Fruit fly (Drosophila melanogaster) whole organism, embryonic: ENCODE measurements around the gene Abca3.
A peak's percentile ranks its signal among the peaks of the same experiment; 100 is the strongest.

ENCODE experiments used
- Atf-2 ChIP-seq: fragments of 200-800 bp; sonication (Bioruptor generic); optimal IDR thresholded peaks from 2 replicates; lab custom pipeline; 2016; ENCODE audit warnings: missing biosample characterization, missing genetic modification characterization
- Bgb ChIP-seq: fragments of 200-800 bp; sonication (Bioruptor generic); IDR thresholded peaks from 2 replicates; pipeline ENCODE4 v1.3.6; 2022; ENCODE audit warnings: missing biosample characterization, missing genetic modification characterization; ENCODE audit not compliant: partially characterized antibody
- CG10431 ChIP-seq: fragments of 200-800 bp; sonication (Bioruptor generic); optimal IDR thresholded peaks from 3 replicates; lab custom pipeline; 2018; ENCODE audit warnings: missing biosample characterization, mild to moderate bottlenecking, missing genetic modification characterization
- CG11504 ChIP-seq: fragments of 200-800 bp; sonication (Bioruptor generic); optimal IDR thresholded peaks from 3 replicates; lab custom pipeline; 2019; ENCODE audit warnings: missing biosample characterization, mild to moderate bottlenecking, missing genetic modification characterization, moderate library complexity
- CG12659 ChIP-seq: fragments of 200-800 bp; sonication (Bioruptor generic); optimal IDR thresholded peaks from 3 replicates; lab custom pipeline; 2017; ENCODE audit warnings: mild to moderate bottlenecking, missing biosample characterization, missing genetic modification reagents, missing genetic modification characterization
- CG13624 ChIP-seq: fragments of 200-800 bp; sonication (Bioruptor generic); optimal IDR thresholded peaks from 2 replicates; lab custom pipeline; 2016; ENCODE audit warnings: missing biosample characterization, missing genetic modification characterization
- CG14014 ChIP-seq: fragments of 200-800 bp; sonication (Bioruptor generic); IDR thresholded peaks from 2 replicates; pipeline ENCODE4 v1.3.6; 2022; ENCODE audit warnings: missing biosample characterization, missing genetic modification characterization
- CG14710 ChIP-seq: fragments of 200-800 bp; sonication (Bioruptor generic); optimal IDR thresholded peaks from 3 replicates; lab custom pipeline; 2019; ENCODE audit warnings: missing biosample characterization, mild to moderate bottlenecking, missing genetic modification characterization, moderate library complexity
- CG14860 ChIP-seq: fragments of 200-800 bp; sonication (Bioruptor generic); IDR thresholded peaks from 3 replicates; pipeline ENCODE4 v1.3.6; 2022; ENCODE audit warnings: missing biosample characterization, missing genetic modification characterization; ENCODE audit not compliant: partially characterized antibody
- CG15073 ChIP-seq: fragments of 200-800 bp; sonication (Bioruptor generic); optimal IDR thresholded peaks from 2 replicates; lab custom pipeline; 2016; ENCODE audit warnings: missing biosample characterization, missing genetic modification characterization
- CG16779 ChIP-seq: fragments of 200-800 bp; sonication (Bioruptor generic); IDR thresholded peaks from 2 replicates; pipeline ENCODE4 v1.3.6; 2022; ENCODE audit warnings: missing biosample characterization, missing genetic modification characterization
- CG18011 ChIP-seq: fragments of 200-800 bp; sonication (Bioruptor generic); optimal IDR thresholded peaks from 2 replicates; lab custom pipeline; 2017; ENCODE audit warnings: missing biosample characterization, missing genetic modification characterization, mild to moderate bottlenecking, moderate library complexity, missing genotype
- CG2678 ChIP-seq: fragments of 200-800 bp; sonication (Bioruptor generic); optimal IDR thresholded peaks from 3 replicates; lab custom pipeline; 2019; ENCODE audit warnings: missing biosample characterization, mild to moderate bottlenecking, missing genetic modification characterization, moderate library complexity
- CG3281 ChIP-seq: fragments of 200-800 bp; sonication (Bioruptor generic); optimal IDR thresholded peaks from 3 replicates; lab custom pipeline; 2017; ENCODE audit warnings: missing biosample characterization, mild to moderate bottlenecking, missing genetic modification characterization
- CG33557 ChIP-seq: fragments of 200-800 bp; sonication (Bioruptor generic); optimal IDR thresholded peaks from 2 replicates; lab custom pipeline; 2019; ENCODE audit warnings: missing biosample characterization, mild to moderate bottlenecking, missing genetic modification characterization, moderate library complexity
- CG4820 ChIP-seq: fragments of 200-800 bp; sonication (Bioruptor generic); optimal IDR thresholded peaks from 3 replicates; lab custom pipeline; 2016; ENCODE audit warnings: missing biosample characterization, missing genetic modification characterization
- CG7271 ChIP-seq: fragments of 200-800 bp; sonication (Bioruptor generic); optimal IDR thresholded peaks from 2 replicates; lab custom pipeline; 2018; ENCODE audit warnings: missing biosample characterization, mild to moderate bottlenecking, missing genetic modification characterization, moderate library complexity
- CG8089 ChIP-seq: fragments of 200-800 bp; sonication (Bioruptor generic); optimal IDR thresholded peaks from 3 replicates; lab custom pipeline; 2016; ENCODE audit warnings: missing biosample characterization, missing genetic modification characterization
- CG8281 ChIP-seq: fragments of 200-800 bp; sonication (Bioruptor generic); optimal IDR thresholded peaks from 2 replicates; lab custom pipeline; 2018; ENCODE audit warnings: missing biosample characterization, mild to moderate bottlenecking, missing genetic modification characterization, moderate library complexity
- CG9817 ChIP-seq: fragments of 200-800 bp; sonication (Bioruptor generic); optimal IDR thresholded peaks from 2 replicates; lab custom pipeline; 2018; ENCODE audit warnings: missing biosample characterization, mild to moderate bottlenecking, missing genetic modification characterization, moderate library complexity
- CkIIα-i1 ChIP-seq: fragments of 200-800 bp; sonication (Bioruptor generic); IDR thresholded peaks from 2 replicates; pipeline ENCODE4 v1.3.6; 2022; ENCODE audit warnings: missing biosample characterization, missing genetic modification characterization
- Ets65A ChIP-seq: fragments of 200-800 bp; sonication (Bioruptor generic); peaks from one replicate; lab custom pipeline; 2016; ENCODE audit warnings: missing biosample characterization, missing genetic modification characterization
- Gug ChIP-seq: fragments of 200-800 bp; sonication (Bioruptor generic); IDR thresholded peaks from 4 replicates; pipeline ENCODE4 v1.3.6; 2022; ENCODE audit warnings: missing biosample characterization, missing genetic modification characterization
- HLH54F ChIP-seq: fragments of 200-800 bp; sonication (Bioruptor generic); optimal IDR thresholded peaks from 3 replicates; lab custom pipeline; 2016; ENCODE audit warnings: missing biosample characterization, missing genetic modification characterization
- Hr78 ChIP-seq, 2 experiments: fragments of 200-800 bp in 1 of 2; fragments of >200 bp in 1 of 2; sonication (Bioruptor generic) in 1 of 2; optimal IDR thresholded peaks; 2 replicates each; lab custom pipeline; 2017 to 2019; ENCODE audit warnings: missing biosample characterization in 2 of 2, missing genetic modification characterization in 2 of 2, mild to moderate bottlenecking in 1 of 2, moderate library complexity in 1 of 2
- Myb ChIP-seq: fragments of 200-800 bp; sonication (Bioruptor generic); optimal IDR thresholded peaks from 2 replicates; lab custom pipeline; 2016; ENCODE audit warnings: missing biosample characterization, missing genetic modification characterization
- NFAT ChIP-seq: fragments of 200-800 bp; sonication (Bioruptor generic); IDR thresholded peaks from 2 replicates; pipeline ENCODE4 v1.3.6; 2022; ENCODE audit warnings: missing biosample characterization, missing genetic modification characterization
- Neu2 ChIP-seq: fragments of 200-800 bp; sonication (Bioruptor generic); optimal IDR thresholded peaks from 3 replicates; lab custom pipeline; 2016; ENCODE audit warnings: missing biosample characterization, missing genetic modification characterization, borderline replicate concordance
- ara ChIP-seq: fragments of 200-800 bp; sonication (Bioruptor generic); IDR thresholded peaks from 2 replicates; pipeline ENCODE4 v1.3.6; 2022; ENCODE audit warnings: missing biosample characterization, missing genetic modification characterization
- btn ChIP-seq: fragments of 200-800 bp; sonication (Bioruptor generic); optimal IDR thresholded peaks from 2 replicates; lab custom pipeline; 2016; ENCODE audit warnings: missing biosample characterization, missing genetic modification characterization
- cato ChIP-seq: fragments of 200-800 bp; sonication (Bioruptor generic); optimal IDR thresholded peaks from 2 replicates; lab custom pipeline; 2016; ENCODE audit warnings: missing biosample characterization, missing genetic modification characterization, borderline replicate concordance
- caup ChIP-seq: fragments of 200-800 bp; sonication (Bioruptor generic); optimal IDR thresholded peaks from 3 replicates; lab custom pipeline; 2017; ENCODE audit warnings: missing biosample characterization, mild to moderate bottlenecking, missing genetic modification characterization, moderate library complexity; ENCODE audit not compliant: severe bottlenecking
- dan ChIP-seq: fragments of 200-800 bp; sonication (Bioruptor generic); IDR thresholded peaks from 2 replicates; pipeline ENCODE4 v1.3.6; 2022; ENCODE audit warnings: missing biosample characterization, missing genetic modification characterization
- dati ChIP-seq: fragments of 200-800 bp; sonication (Bioruptor generic); IDR thresholded peaks from 2 replicates; pipeline ENCODE4 v1.3.6; 2022; ENCODE audit warnings: missing biosample characterization, missing genetic modification characterization
- dmrt99B ChIP-seq: fragments of 200-800 bp; sonication (Bioruptor generic); optimal IDR thresholded peaks from 2 replicates; lab custom pipeline; 2018; ENCODE audit warnings: missing biosample characterization, mild to moderate bottlenecking, missing genetic modification characterization, moderate library complexity
- eve ChIP-seq, 2 experiments: fragments of >200 bp; optimal IDR thresholded peaks; 2 replicates each; lab custom pipeline; 2017; ENCODE audit warnings: missing biosample characterization in 2 of 2, missing genetic modification characterization in 2 of 2
- eyg ChIP-seq: fragments of 200-800 bp; sonication (Bioruptor generic); optimal IDR thresholded peaks from 3 replicates; lab custom pipeline; 2016; ENCODE audit warnings: missing biosample characterization, missing genetic modification characterization
- hbn ChIP-seq: fragments of 200-800 bp; sonication (Bioruptor generic); IDR thresholded peaks from 2 replicates; pipeline ENCODE4 v1.3.6; 2022; ENCODE audit warnings: missing biosample characterization, missing genetic modification characterization; ENCODE audit not compliant: partially characterized antibody
- hkb ChIP-seq, 2 experiments: fragments of 200-800 bp in 1 of 2; fragments of >200 bp in 1 of 2; sonication (Bioruptor generic) in 1 of 2; IDR thresholded peaks in 1 of 2; optimal IDR thresholded peaks in 1 of 2; 2 replicates each; pipeline versions ENCODE4 v1.3.6 to Lab custom; 2017 to 2022; ENCODE audit warnings: missing biosample characterization in 1 of 2, missing genetic modification characterization in 1 of 2
- inv ChIP-seq: fragments of 200-800 bp; sonication (Bioruptor generic); IDR thresholded peaks from 2 replicates; pipeline ENCODE4 v1.3.6; 2022; ENCODE audit warnings: missing biosample characterization, missing genetic modification characterization; ENCODE audit not compliant: partially characterized antibody
- knrl ChIP-seq: fragments of 200-800 bp; sonication (Bioruptor generic); IDR thresholded peaks from 3 replicates; pipeline ENCODE4 v1.3.6; 2022; ENCODE audit warnings: missing biosample characterization, missing genetic modification characterization; ENCODE audit not compliant: partially characterized antibody
- lov ChIP-seq, 2 experiments: fragments of 200-800 bp in 1 of 2; fragments of >200 bp in 1 of 2; sonication (Bioruptor generic) in 1 of 2; IDR thresholded peaks in 1 of 2; optimal IDR thresholded peaks in 1 of 2; 2 replicates in 1 of 2; 3 replicates in 1 of 2; pipeline versions ENCODE4 v1.3.6 to Lab custom; 2017 to 2022; ENCODE audit warnings: missing biosample characterization in 1 of 2, missing genetic modification characterization in 1 of 2
- repo ChIP-seq: fragments of 200-800 bp; sonication (Bioruptor generic); optimal IDR thresholded peaks from 2 replicates; lab custom pipeline; 2016; ENCODE audit warnings: missing biosample characterization, missing genetic modification characterization
- row ChIP-seq: fragments of 200-800 bp; sonication (Bioruptor generic); IDR thresholded peaks from 3 replicates; pipeline ENCODE4 v1.3.6; 2022; ENCODE audit warnings: missing biosample characterization, missing genetic modification characterization
- sd ChIP-seq: fragments of 200-800 bp; sonication (Bioruptor generic); optimal IDR thresholded peaks from 3 replicates; lab custom pipeline; 2018; ENCODE audit warnings: missing biosample characterization, mild to moderate bottlenecking, missing genetic modification characterization, moderate library complexity
- sob ChIP-seq: fragments of 200-800 bp; sonication (Bioruptor generic); IDR thresholded peaks from 2 replicates; pipeline ENCODE4 v1.3.6; 2022; ENCODE audit warnings: missing biosample characterization, missing genetic modification characterization
- tll ChIP-seq, 2 experiments: fragments of 200-800 bp in 1 of 2; fragments of >200 bp in 1 of 2; sonication (Bioruptor generic) in 1 of 2; optimal IDR thresholded peaks; 2 replicates each; lab custom pipeline; 2017 to 2019; ENCODE audit warnings: missing biosample characterization in 2 of 2, missing genetic modification characterization in 2 of 2, mild to moderate bottlenecking in 1 of 2, moderate library complexity in 1 of 2
- twi ChIP-seq: fragments of 200-800 bp; optimal IDR thresholded peaks from 2 replicates; lab custom pipeline; 2019; ENCODE audit warnings: missing biosample characterization, mild to moderate bottlenecking, missing genetic modification characterization, moderate library complexity

Gene Abca3

DNA sequence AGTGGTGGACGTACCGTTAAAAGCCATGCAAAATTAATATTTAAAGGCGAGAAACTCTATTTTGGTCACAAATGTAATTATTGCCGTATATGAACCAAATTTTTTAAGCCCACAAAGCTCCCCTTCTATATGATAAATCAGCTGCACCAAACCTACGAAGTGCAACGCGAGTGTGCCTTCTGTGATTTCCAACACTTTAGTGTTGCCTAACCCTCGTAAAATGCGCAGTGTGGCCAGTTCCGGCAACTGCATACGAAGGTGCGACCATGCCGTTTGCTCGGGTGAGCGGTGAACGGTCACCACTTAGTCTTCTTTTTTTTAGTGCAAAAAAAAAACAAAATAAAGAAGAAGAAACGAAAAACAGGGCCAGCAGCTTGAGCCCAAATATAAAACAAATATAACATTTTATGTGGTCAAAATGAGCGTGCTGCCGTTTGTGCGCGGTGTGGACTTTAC, 33.0 kb upstream of the Abca3 start, which contains the start of the genes tty and fliI (continued):
- TF ChIP-seq CG18011: peak; percentile 69
- peak; percentile 67 for TF ChIP-seq btn (GFP tag; lab: Kevin White, UChicago)
- TF ChIP-seq HLH54F (GFP tag; lab: Kevin White, UChicago): peak; percentile 86
- TF ChIP-seq CG8089 (GFP tag; lab: Kevin White, UChicago): peak; percentile 68
- no peak for TF ChIP-seq Bgb (GFP tag; lab: Robert Waterston, UW)
- no peak for TF ChIP-seq CG11504 (tag; lab: Kevin White, UChicago)
- peak; percentile 32; the same call in 1 of the 2 replicates for TF ChIP-seq inv
- peak; percentile 67 for TF ChIP-seq Atf-2 (GFP tag; lab: Kevin White, UChicago)
- peak; percentile 43 for TF ChIP-seq sd (tag; lab: Kevin White, UChicago)
- TF ChIP-seq CG15073 (GFP tag; lab: Kevin White, UChicago): peak; percentile 93
- TF ChIP-seq CkIIα-i1 (GFP tag; lab: Robert Waterston, UW): 0 out of 2 replicates have a peak, but pooled peaks have one; percentile 25
- no peak for TF ChIP-seq Hr78 (GFP tag; optimal IDR thresholded peaks at IDR 0.05; lab: Kevin White, UChicago)
- TF ChIP-seq CG16779 (GFP tag; lab: Robert Waterston, UW): peak; percentile 53; the same call in 1 of the 2 replicates
- peak; percentile 93 for TF ChIP-seq Gug
- TF ChIP-seq dmrt99B (tag; lab: Kevin White, UChicago): peak; percentile 80
- peak; percentile 83 for TF ChIP-seq CG14014 (GFP tag; lab: Robert Waterston, UW)
- peak; percentile 71 for TF ChIP-seq CG4820
- TF ChIP-seq CG7271: no peak
- no peak for TF ChIP-seq CG14860 (GFP tag; lab: Robert Waterston, UW)
- TF ChIP-seq knrl (GFP tag; lab: Robert Waterston, UW): peak; percentile 37; the same call in 1 of the 3 replicates
- no peak for TF ChIP-seq Neu2 (GFP tag; lab: Kevin White, UChicago)
- peak; percentile 66 for TF ChIP-seq eyg (GFP tag; lab: Kevin White, UChicago)
- peak; percentile 79 for TF ChIP-seq caup (GFP tag; lab: Kevin White, UChicago)
- TF ChIP-seq lov (optimal IDR thresholded peaks at IDR 0.05; lab: Kevin White, UChicago): no peak
- TF ChIP-seq lov (GFP tag; IDR thresholded peaks at IDR 0.05; lab: Robert Waterston, UW): peak; percentile 85
- TF ChIP-seq dan (GFP tag; lab: Robert Waterston, UW): peak; percentile 52; the same call in 1 of the 2 replicates
- peak; percentile 79 for TF ChIP-seq CG13624
- TF ChIP-seq tll (GFP tag; optimal IDR thresholded peaks at IDR 0.05; lab: Kevin White, UChicago): no peak
- TF ChIP-seq dati (GFP tag; lab: Robert Waterston, UW): peak; percentile 73
- TF ChIP-seq repo (GFP tag; lab: Kevin White, UChicago): peak; percentile 74
- peak; percentile 77 for TF ChIP-seq CG14710 (tag; lab: Kevin White, UChicago)
- TF ChIP-seq CG10431: no peak
- no peak for TF ChIP-seq eve (GFP tag; optimal IDR thresholded peaks at IDR 0.05; lab: Kevin White, UChicago)
- peak; percentile 75 for TF ChIP-seq CG2678 (tag; lab: Kevin White, UChicago)
- TF ChIP-seq CG8281: peak; percentile 28
- 0 out of 2 replicates have a peak, but pooled peaks have one; percentile 17 for TF ChIP-seq hbn (GFP tag; lab: Robert Waterston, UW)
- TF ChIP-seq CG33557 (GFP tag; lab: Kevin White, UChicago): no peak
- peak; percentile 89 for TF ChIP-seq sob (GFP tag; lab: Robert Waterston, UW)
- TF ChIP-seq Myb (GFP tag; lab: Kevin White, UChicago): peak; percentile 89
- peak; percentile 90 for TF ChIP-seq NFAT (GFP tag; lab: Robert Waterston, UW)
- peak; percentile 41 for TF ChIP-seq twi (tag; lab: Kevin White, UChicago)
- TF ChIP-seq cato (GFP tag; lab: Kevin White, UChicago): peak; percentile 42
- TF ChIP-seq CG9817 (tag; lab: Kevin White, UChicago): peak; percentile 72
- TF ChIP-seq hkb (optimal IDR thresholded peaks at IDR 0.05; lab: Kevin White, UChicago): no peak
- peak; percentile 88 for TF ChIP-seq hkb (GFP tag; IDR thresholded peaks at IDR 0.05; lab: Robert Waterston, UW)
- peak; percentile 88 for TF ChIP-seq CG12659 (GFP tag; lab: Kevin White, UChicago)
- TF ChIP-seq Ets65A (GFP tag; lab: Kevin White, UChicago): peak; percentile 99
- TF ChIP-seq ara: peak; percentile 88
- TF ChIP-seq CG3281 (GFP tag; lab: Kevin White, UChicago): peak; percentile 74
- TF ChIP-seq row (GFP tag; lab: Robert Waterston, UW): peak; percentile 91
